Worm (Caenorhabditis elegans): Measurements from ENCODE around the gene nlp-80.
A peak's percentile ranks its signal among the peaks of the same experiment; 100 is the strongest.

ce11 chrV:11094698-11095097 lies 29.3 kb upstream of the nlp-80 start:
- TF ChIP-seq aly-2 (tag; optimal IDR thresholded peaks at IDR 0.05) (no peak), lir-3 (tag; optimal IDR thresholded peaks at IDR 0.05; ENCODE audit: poor library complexity) (no peak), elt-2 (tag; optimal IDR thresholded peaks at IDR 0.05) (no peak), alr-1 (tag; optimal IDR thresholded peaks at IDR 0.05; ENCODE audit: borderline replicate concordance) (no peak), elt-3 (tag; optimal IDR thresholded peaks at IDR 0.05) (peak in 1 of 6 experiments; percentile 28), grh-1 (GFP tag; IDR thresholded peaks at IDR 0.05) (no peak), nhr-77 (tag; optimal IDR thresholded peaks at IDR 0.05) (no peak), F16B12.6 (tag; optimal IDR thresholded peaks at IDR 0.05) (no peak), lin-35 (GFP tag; optimal IDR thresholded peaks at IDR 0.05) (peak in 1 of 2 experiments; percentile 29), skn-1 (tag; optimal IDR thresholded peaks at IDR 0.05) (no peak), efl-3 (GFP tag; optimal IDR thresholded peaks at IDR 0.05) (no peak), xbp-1 (tag; optimal IDR thresholded peaks at IDR 0.05) (no peak), blmp-1 (tag; optimal IDR thresholded peaks at IDR 0.05) (peak; percentile 19)

Measured in whole organism, L1 larva.